Fruit fly (Drosophila melanogaster) S2 (cell line): ENCODE results near the gene CG6574.

Source experiments
- CG8478 ChIP-seq: fragments of >200 bp; optimal IDR thresholded peaks from 2 replicates; lab custom pipeline; 2018
- CTCF ChIP-seq, 2 experiments: fragments of >200 bp; optimal IDR thresholded peaks; 2 replicates each; lab custom pipeline; 2018

Gene CG6574

DNA sequence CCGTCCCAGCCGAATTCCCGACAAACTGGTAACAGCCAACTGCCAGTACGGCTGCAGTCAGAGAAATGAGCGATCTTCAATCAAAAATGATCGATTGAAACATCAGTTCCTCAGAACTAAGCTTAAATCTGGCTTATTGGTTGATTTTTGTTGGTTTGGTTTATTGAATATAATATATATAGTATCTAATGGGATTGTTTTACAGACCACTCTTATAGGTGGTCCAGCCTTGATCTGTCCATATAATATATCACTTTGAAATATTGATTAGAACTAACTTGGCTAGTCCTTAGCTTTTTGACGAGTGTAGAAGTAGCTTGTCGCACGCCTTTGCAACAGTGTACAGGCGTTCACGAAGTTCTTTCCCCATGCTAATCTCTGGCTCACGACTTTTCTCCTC is 20.4 kb downstream of the CG6574 start:
- TF ChIP-seq CG8478 (lab: Kevin White, UChicago): no peak
- TF ChIP-seq CTCF (optimal IDR thresholded peaks at IDR 0.05; lab: Kevin White, UChicago): no peak

DNA sequence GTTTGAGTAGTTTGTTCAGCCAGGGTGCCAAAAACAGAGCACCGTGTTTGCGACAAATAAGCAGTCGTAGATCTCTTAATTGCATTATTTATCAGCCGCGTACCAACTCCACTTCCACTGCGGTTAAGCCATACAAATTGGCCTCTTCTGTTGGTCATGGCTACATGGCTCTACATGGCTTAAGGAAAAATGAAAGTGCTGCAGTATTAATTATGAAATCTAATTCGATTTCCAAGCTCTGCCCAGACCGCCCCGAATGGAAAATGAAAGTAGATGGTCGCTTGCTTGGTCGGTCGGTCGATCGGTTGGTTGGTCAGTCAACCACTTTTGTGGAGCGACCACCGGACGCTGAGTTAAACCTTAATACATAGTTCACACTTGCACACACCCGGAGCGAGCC is 25.9 kb downstream of the CG6574 start:
- TF ChIP-seq CTCF (optimal IDR thresholded peaks at IDR 0.05; lab: Kevin White, UChicago) (no peak), CG8478 (lab: Kevin White, UChicago) (no peak)

DNA sequence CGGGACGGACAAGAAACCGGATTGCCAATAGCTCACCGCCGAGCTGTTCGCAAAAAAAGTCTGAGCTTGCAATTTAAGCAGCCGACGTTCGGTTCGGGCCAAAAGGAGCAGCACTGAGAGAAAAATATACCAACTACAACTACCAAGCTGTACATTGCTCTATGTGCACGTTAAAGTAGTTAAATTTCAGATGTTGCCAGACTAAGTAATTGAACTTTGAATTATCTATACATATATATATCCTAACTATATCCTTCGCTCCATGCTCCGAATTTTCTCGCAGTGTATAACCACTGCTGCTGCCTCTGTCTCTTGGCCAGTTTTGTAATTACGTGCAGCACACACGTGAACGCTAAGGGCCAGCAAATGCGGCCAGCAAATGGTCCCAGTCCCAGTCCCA is 27.9 kb downstream of the CG6574 start:
- TF ChIP-seq CG8478 (lab: Kevin White, UChicago) (no peak), CTCF (optimal IDR thresholded peaks at IDR 0.05; lab: Kevin White, UChicago) (no peak)

DNA sequence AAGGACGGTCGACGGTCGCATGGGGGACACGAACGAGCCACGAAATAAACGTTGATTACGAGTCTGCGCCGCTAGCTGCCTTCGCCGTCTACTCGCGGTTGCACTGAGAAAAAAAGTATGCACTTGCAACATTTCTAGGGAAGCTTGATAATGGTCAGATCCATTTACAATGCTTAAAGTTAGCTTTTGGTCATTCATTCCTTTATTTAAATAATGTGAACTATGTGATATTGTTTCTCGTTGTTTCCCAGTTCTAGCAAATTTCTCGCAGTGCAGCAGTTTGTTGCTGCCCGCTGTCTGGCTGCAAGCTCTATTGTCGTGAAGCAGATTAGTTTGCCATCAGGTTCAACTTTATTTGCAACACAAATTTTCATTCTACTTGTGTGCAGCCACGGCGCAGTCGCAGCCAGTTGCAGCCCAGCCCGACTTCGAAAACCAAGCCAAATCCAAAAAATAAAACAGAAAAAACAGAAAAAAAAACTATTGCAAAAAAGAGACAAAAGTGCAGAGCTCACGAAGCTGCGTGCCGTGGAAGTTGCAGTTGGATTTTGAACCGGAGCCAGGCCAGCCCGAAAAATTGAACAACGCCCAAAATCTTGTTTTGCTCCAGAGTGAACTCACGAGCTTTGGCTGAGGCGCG is 30.1 kb downstream of the CG6574 start:
- no peak for TF ChIP-seq CG8478 (lab: Kevin White, UChicago)

DNA sequence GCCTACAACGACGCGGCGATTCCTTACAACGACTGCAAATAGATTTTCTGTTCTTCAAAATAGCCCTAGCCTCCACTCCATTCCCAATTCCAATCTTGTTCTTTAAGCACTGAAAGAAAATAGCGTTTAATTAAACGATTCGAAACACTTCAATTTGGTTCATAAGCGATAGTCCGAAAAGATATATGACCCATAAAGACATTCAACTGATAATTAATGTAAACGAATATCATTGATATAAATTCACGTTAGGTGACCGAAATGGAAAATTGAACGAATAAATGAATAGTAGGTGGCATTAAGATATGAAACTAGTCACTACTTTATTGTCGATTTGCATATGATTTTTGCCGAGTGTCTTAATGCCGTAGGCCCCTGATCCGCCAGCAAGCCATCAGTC is 33.0 kb downstream of the CG6574 start:
- TF ChIP-seq CG8478 (lab: Kevin White, UChicago): no peak
- no peak for TF ChIP-seq CTCF (optimal IDR thresholded peaks at IDR 0.05; lab: Kevin White, UChicago)

DNA sequence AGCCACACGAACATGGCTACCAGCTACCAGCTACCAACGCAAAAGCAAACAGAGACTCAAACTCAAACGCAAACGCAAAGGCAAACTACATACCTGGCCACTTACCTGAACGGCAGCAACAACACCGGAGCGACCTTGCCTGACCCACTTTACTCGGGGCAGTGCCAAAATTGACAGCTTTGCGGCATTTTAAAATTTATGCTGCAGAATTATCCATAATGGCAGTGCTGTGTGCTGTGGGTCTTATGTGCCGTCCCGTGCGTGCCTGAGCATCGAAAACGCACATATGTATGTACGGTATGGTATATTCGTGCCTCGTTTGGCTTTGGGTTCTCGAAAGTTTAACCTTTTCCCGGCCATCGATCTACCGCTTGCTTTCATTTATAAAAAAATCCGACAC is 34.1 kb downstream of the CG6574 start:
- no peak for TF ChIP-seq CTCF (optimal IDR thresholded peaks at IDR 0.05; lab: Kevin White, UChicago)
- TF ChIP-seq CG8478 (lab: Kevin White, UChicago): no peak

DNA sequence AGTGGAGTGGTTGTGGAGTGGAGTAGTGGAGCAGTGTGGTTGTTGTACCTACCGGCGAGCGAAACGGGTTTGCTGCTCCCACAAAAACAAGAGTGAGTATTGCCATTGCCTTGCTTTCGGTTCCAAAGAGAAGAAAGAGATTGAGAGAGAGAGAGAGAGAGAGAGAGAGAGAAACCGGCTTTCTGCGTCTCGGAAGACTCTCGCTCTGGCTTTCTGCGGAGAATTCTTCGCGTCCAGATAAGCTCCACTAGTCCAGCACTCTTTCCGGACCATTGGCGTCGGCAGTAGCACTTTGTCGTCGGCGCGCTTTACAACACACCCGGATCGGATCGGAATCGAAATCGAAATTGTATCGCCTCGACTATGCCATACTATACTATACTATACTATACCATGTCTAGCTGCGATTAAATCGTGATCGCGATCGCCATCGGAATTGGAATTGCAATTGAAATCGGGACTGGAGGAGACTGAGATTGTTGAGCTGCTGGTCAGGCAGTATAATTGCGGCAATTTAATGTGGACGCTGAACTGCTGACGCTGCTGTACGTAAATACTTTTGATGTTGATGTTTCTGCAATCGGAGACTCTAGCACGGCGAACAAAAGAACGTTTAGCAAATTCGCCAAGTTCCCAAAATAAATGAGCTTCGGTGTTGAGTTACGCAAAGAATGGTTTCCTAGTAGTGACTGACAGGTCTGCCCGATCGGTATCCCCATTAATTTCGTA is 35.8 kb downstream of the CG6574 start, which contains the start of gene Cad86C:
Cad86C (plus strand) TSS at position 284 of the 729 bp plus-strand sequence.
- TF ChIP-seq CG8478 (lab: Kevin White, UChicago) (no peak), CTCF (optimal IDR thresholded peaks at IDR 0.05; lab: Kevin White, UChicago) (no peak)

DNA sequence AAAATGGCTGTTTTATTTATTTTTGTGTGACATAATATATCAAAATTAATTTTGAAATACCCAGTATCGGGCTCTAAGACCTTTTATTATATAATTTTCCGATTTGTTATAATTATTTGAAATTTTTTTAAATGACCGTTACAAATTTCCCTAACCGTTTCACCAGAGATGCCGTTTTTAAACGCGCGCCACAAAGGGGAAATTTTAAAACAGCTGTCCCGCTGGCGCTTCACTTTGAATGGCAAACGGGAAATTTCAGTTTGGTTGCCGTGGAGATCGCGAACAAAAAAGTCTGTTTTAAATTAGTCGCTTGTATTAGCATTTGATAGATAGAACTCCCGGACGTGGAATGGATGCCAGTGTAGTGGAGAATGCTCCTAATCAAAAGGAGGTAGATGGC is 47.8 kb downstream of the CG6574 start, which contains the start of the genes CG14693 and TTLL15:
CG14693 (minus strand) TSS at position 16 of the 400 bp plus-strand sequence.
TTLL15 (plus strand) TSS at position 257 of the 400 bp plus-strand sequence.
- TF ChIP-seq CTCF (optimal IDR thresholded peaks at IDR 0.05; lab: Kevin White, UChicago) (no peak), CG8478 (lab: Kevin White, UChicago) (no peak)
